Worm (Caenorhabditis elegans) whole organism, mixed stage, embryonic: ENCODE results near the gene tasp-1.
A peak's percentile ranks its signal among the peaks of the same experiment; 100 is the strongest.

Experiments used
- ceh-39 ChIP-seq: fragments of 150-350 bp; optimal IDR thresholded peaks from 2 replicates; lab custom pipeline; 2014; ENCODE audit warnings: missing biosample characterization, missing genetic modification characterization
- elt-3 ChIP-seq: fragments of 150-350 bp; optimal IDR thresholded peaks from 2 replicates; lab custom pipeline; 2014; ENCODE audit warnings: missing biosample characterization, missing genetic modification characterization
- lsy-2 ChIP-seq: fragments of 150-350 bp; optimal IDR thresholded peaks from 2 replicates; lab custom pipeline; 2014; ENCODE audit warnings: missing biosample characterization, missing genetic modification characterization
- mep-1 ChIP-seq: fragments of 150-350 bp; optimal IDR thresholded peaks from 2 replicates; lab custom pipeline; 2017; ENCODE audit warnings: missing biosample characterization, missing genetic modification reagents, missing genetic modification characterization, inconsistent platforms
- nhr-12 ChIP-seq: fragments of 150-350 bp; optimal IDR thresholded peaks from 2 replicates; lab custom pipeline; 2014; ENCODE audit warnings: missing biosample characterization, missing genetic modification characterization
- nhr-237 ChIP-seq: fragments of 150-350 bp; optimal IDR thresholded peaks from 2 replicates; lab custom pipeline; 2014; ENCODE audit warnings: missing biosample characterization, missing genetic modification characterization
- nhr-28 ChIP-seq: fragments of 150-350 bp; optimal IDR thresholded peaks from 2 replicates; lab custom pipeline; 2014; ENCODE audit warnings: missing biosample characterization, missing genetic modification characterization
- pha-4 ChIP-seq: fragments of 150-350 bp; optimal IDR thresholded peaks from 2 replicates; lab custom pipeline; 2018; ENCODE audit warnings: missing biosample characterization, missing genetic modification reagents, missing genetic modification characterization
- snpc-4 ChIP-seq: fragments of 150-350 bp; optimal IDR thresholded peaks from 2 replicates; lab custom pipeline; 2014; ENCODE audit warnings: missing biosample characterization, missing genetic modification characterization
- unc-39 ChIP-seq: fragments of 150-350 bp; optimal IDR thresholded peaks from 2 replicates; lab custom pipeline; 2014; ENCODE audit warnings: missing biosample characterization, missing genetic modification characterization
- unc-62 ChIP-seq: fragments of 150-350 bp; optimal IDR thresholded peaks from 2 replicates; lab custom pipeline; 2014; ENCODE audit warnings: missing biosample characterization, missing genetic modification reagents, missing genetic modification characterization
- ztf-11 ChIP-seq: fragments of 150-350 bp; optimal IDR thresholded peaks from 2 replicates; lab custom pipeline; 2014; ENCODE audit warnings: missing biosample characterization, missing genetic modification characterization

ce11 chrIII:10739902-10740301 lies 19.2 kb upstream of the tasp-1 start:
- no peak for TF ChIP-seq elt-3 (tag; lab: Kevin White, UChicago)
- no peak for TF ChIP-seq nhr-12 (tag; lab: Kevin White, UChicago)
- peak; percentile 40 for TF ChIP-seq nhr-237 (tag; lab: Kevin White, UChicago)
- TF ChIP-seq snpc-4: no peak
- no peak for TF ChIP-seq unc-62 (GFP tag; lab: Kevin White, UChicago)
- no peak for TF ChIP-seq lsy-2 (tag; lab: Kevin White, UChicago)
- TF ChIP-seq ztf-11 (tag; lab: Kevin White, UChicago): no peak
- no peak for TF ChIP-seq ceh-39 (tag; lab: Kevin White, UChicago)
- peak; percentile 11 for TF ChIP-seq mep-1
- TF ChIP-seq pha-4 (tag; lab: Kevin White, UChicago): no peak
- no peak for TF ChIP-seq nhr-28 (tag; lab: Kevin White, UChicago)
- TF ChIP-seq unc-39 (tag; lab: Kevin White, UChicago): no peak
